Worm (Caenorhabditis elegans) whole organism, L2 larva: ENCODE results near the gene vps-16.

ENCODE experiments used
- F13H6.1 ChIP-seq: sonication (generic microtip); optimal IDR thresholded peaks from 2 replicates; lab custom pipeline; 2016; ENCODE audit warnings: missing genetic modification characterization, missing compliant biosample characterization
- R02D3.7 ChIP-seq: fragments of 150-350 bp; optimal IDR thresholded peaks from 2 replicates; lab custom pipeline; 2014; ENCODE audit warnings: missing biosample characterization, missing genetic modification characterization
- Y55F3AM.14 ChIP-seq: fragments of 200-800 bp; sonication (Bioruptor generic); optimal IDR thresholded peaks from 2 replicates; lab custom pipeline; 2018; ENCODE audit warnings: mild to moderate bottlenecking, missing genetic modification characterization, missing compliant biosample characterization
- ZK546.5 ChIP-seq: sonication (generic microtip); optimal IDR thresholded peaks from 2 replicates; lab custom pipeline; 2017; ENCODE audit warnings: missing biosample characterization, missing genetic modification characterization
- alr-1 ChIP-seq: fragments of 150-350 bp; optimal IDR thresholded peaks from 2 replicates; lab custom pipeline; 2014; ENCODE audit warnings: missing biosample characterization, missing genetic modification characterization
- aly-2 ChIP-seq: fragments of 150-350 bp; optimal IDR thresholded peaks from 2 replicates; lab custom pipeline; 2014; ENCODE audit warnings: missing biosample characterization, missing genetic modification characterization
- ama-1 ChIP-seq: fragments of 150-350 bp; optimal IDR thresholded peaks from 2 replicates; lab custom pipeline; 2018; ENCODE audit warnings: inconsistent platforms
- blmp-1 ChIP-seq: sonication (generic microtip); optimal IDR thresholded peaks from 2 replicates; lab custom pipeline; 2017; ENCODE audit warnings: missing genetic modification characterization, mild to moderate bottlenecking, missing compliant biosample characterization, antibody characterized with exemption, moderate library complexity; ENCODE audit not compliant: insufficient read depth
- ceh-82 ChIP-seq: fragments of 150-350 bp; optimal IDR thresholded peaks from 2 replicates; lab custom pipeline; 2014; ENCODE audit warnings: missing biosample characterization, missing genetic modification characterization
- crh-2 ChIP-seq: sonication (generic microtip); optimal IDR thresholded peaks from 2 replicates; lab custom pipeline; 2017; ENCODE audit warnings: missing biosample characterization, missing genetic modification characterization
- dmd-4 ChIP-seq: sonication (generic microtip); optimal IDR thresholded peaks from 2 replicates; lab custom pipeline; 2017; ENCODE audit warnings: missing biosample characterization, missing genetic modification characterization
- egl-27 ChIP-seq: sonication (generic microtip); optimal IDR thresholded peaks from 3 replicates; lab custom pipeline; 2017; ENCODE audit warnings: missing biosample characterization, missing genetic modification reagents, missing genetic modification characterization
- elt-1 ChIP-seq: fragments of 150-350 bp; optimal IDR thresholded peaks from 2 replicates; lab custom pipeline; 2014; ENCODE audit warnings: missing biosample characterization, missing genetic modification characterization
- fos-1 ChIP-seq: fragments of 150-350 bp; optimal IDR thresholded peaks from 2 replicates; lab custom pipeline; 2014; ENCODE audit warnings: missing biosample characterization, missing genetic modification characterization
- gmeb-1 ChIP-seq: fragments of 150-350 bp; optimal IDR thresholded peaks from 2 replicates; lab custom pipeline; 2014; ENCODE audit warnings: missing biosample characterization, missing genetic modification characterization
- lin-13 ChIP-seq: fragments of 150-350 bp; optimal IDR thresholded peaks from 2 replicates; lab custom pipeline; 2014; ENCODE audit warnings: missing biosample characterization, missing genetic modification reagents, missing genetic modification characterization
- lin-39 ChIP-seq: fragments of 150-350 bp; optimal IDR thresholded peaks from 2 replicates; lab custom pipeline; 2014; ENCODE audit warnings: missing biosample characterization, missing genetic modification reagents, missing genetic modification characterization
- lsy-2 ChIP-seq, 2 experiments: fragments of 150-350 bp in 1 of 2; sonication (generic microtip) in 1 of 2; optimal IDR thresholded peaks; 2 replicates each; lab custom pipeline; 2014 to 2017; ENCODE audit warnings: missing biosample characterization in 2 of 2, missing genetic modification characterization in 2 of 2
- mbf-1 ChIP-seq: sonication (generic microtip); optimal IDR thresholded peaks from 2 replicates; lab custom pipeline; 2017; ENCODE audit warnings: missing biosample characterization, missing genetic modification characterization
- mdl-1 ChIP-seq, 2 experiments: fragments of 150-350 bp in 1 of 2; sonication (generic microtip) in 1 of 2; optimal IDR thresholded peaks; 2 replicates each; lab custom pipeline; 2017; ENCODE audit warnings: missing biosample characterization in 2 of 2, missing genetic modification characterization in 2 of 2
- nhr-10 ChIP-seq: sonication (generic microtip); optimal IDR thresholded peaks from 2 replicates; lab custom pipeline; 2017; ENCODE audit warnings: missing biosample characterization, missing genetic modification characterization
- nhr-11 ChIP-seq: fragments of 150-350 bp; optimal IDR thresholded peaks from 2 replicates; lab custom pipeline; 2014; ENCODE audit warnings: missing biosample characterization, missing genetic modification characterization
- nhr-21 ChIP-seq: fragments of 150-350 bp; optimal IDR thresholded peaks from 2 replicates; lab custom pipeline; 2014; ENCODE audit warnings: missing biosample characterization, missing genetic modification characterization
- nhr-23 ChIP-seq: fragments of 150-350 bp; optimal IDR thresholded peaks from 2 replicates; lab custom pipeline; 2014; ENCODE audit warnings: missing biosample characterization, missing genetic modification reagents, missing genetic modification characterization
- nhr-237 ChIP-seq: fragments of 150-350 bp; optimal IDR thresholded peaks from 2 replicates; lab custom pipeline; 2014; ENCODE audit warnings: missing biosample characterization, missing genetic modification characterization
- nhr-25 ChIP-seq: fragments of 150-350 bp; sonication (generic microtip); optimal IDR thresholded peaks from 3 replicates; lab custom pipeline; 2014; ENCODE audit warnings: missing biosample characterization, missing genetic modification characterization
- nhr-6 ChIP-seq: fragments of 150-350 bp; optimal IDR thresholded peaks from 2 replicates; lab custom pipeline; 2014; ENCODE audit warnings: missing biosample characterization, missing genetic modification characterization
- nhr-77 ChIP-seq: fragments of 150-350 bp; optimal IDR thresholded peaks from 2 replicates; lab custom pipeline; 2014; ENCODE audit warnings: missing biosample characterization, missing genetic modification characterization
- peb-1 ChIP-seq: fragments of 150-350 bp; optimal IDR thresholded peaks from 2 replicates; lab custom pipeline; 2014; ENCODE audit warnings: missing biosample characterization, missing genetic modification characterization
- sem-4 ChIP-seq: fragments of 150-350 bp; optimal IDR thresholded peaks from 2 replicates; lab custom pipeline; 2014; ENCODE audit warnings: missing biosample characterization, missing genetic modification reagents, missing genetic modification characterization
- skn-1 ChIP-seq: sonication (generic microtip); optimal IDR thresholded peaks from 2 replicates; lab custom pipeline; 2017; ENCODE audit warnings: missing biosample characterization, missing genetic modification characterization
- sma-3 ChIP-seq: sonication (generic microtip); optimal IDR thresholded peaks from 2 replicates; lab custom pipeline; 2016; ENCODE audit warnings: missing genetic modification reagents, missing genetic modification characterization, missing compliant biosample characterization
- sma-9 ChIP-seq, 2 experiments: fragments of 150-350 bp in 1 of 2; sonication (generic microtip) in 1 of 2; optimal IDR thresholded peaks; 2 replicates each; lab custom pipeline; 2014 to 2016; ENCODE audit warnings: missing genetic modification characterization in 2 of 2, mild to moderate bottlenecking in 1 of 2, missing biosample characterization in 1 of 2, missing compliant biosample characterization in 1 of 2, missing genetic modification reagents in 1 of 2, moderate library complexity in 1 of 2
- snpc-4 ChIP-seq: fragments of 150-350 bp; optimal IDR thresholded peaks from 2 replicates; lab custom pipeline; 2014; ENCODE audit warnings: missing biosample characterization, missing genetic modification characterization
- unc-39 ChIP-seq: fragments of 150-350 bp; optimal IDR thresholded peaks from 2 replicates; lab custom pipeline; 2014; ENCODE audit warnings: missing biosample characterization, missing genetic modification characterization
- unc-55 ChIP-seq: fragments of 150-350 bp; sonication (generic microtip); optimal IDR thresholded peaks from 3 replicates; lab custom pipeline; 2014; ENCODE audit warnings: missing biosample characterization, missing genetic modification reagents, missing genetic modification characterization
- unc-62 ChIP-seq: fragments of 150-350 bp; optimal IDR thresholded peaks from 2 replicates; lab custom pipeline; 2014; ENCODE audit warnings: missing biosample characterization, missing genetic modification reagents, missing genetic modification characterization
- zag-1 ChIP-seq: fragments of 150-350 bp; optimal IDR thresholded peaks from 2 replicates; lab custom pipeline; 2014; ENCODE audit warnings: missing biosample characterization, missing genetic modification characterization
- ztf-1 ChIP-seq: fragments of 200-800 bp; sonication (Bioruptor generic); conservative IDR thresholded peaks from 2 replicates; pipeline ENCODE4 v1.3.6; 2022; ENCODE audit warnings: missing genetic modification characterization, missing compliant biosample characterization
- ztf-11 ChIP-seq: sonication (generic microtip); optimal IDR thresholded peaks from 2 replicates; lab custom pipeline; 2017; ENCODE audit warnings: missing biosample characterization, missing genetic modification characterization
- ztf-4 ChIP-seq: fragments of 150-350 bp; optimal IDR thresholded peaks from 2 replicates; lab custom pipeline; 2014; ENCODE audit warnings: missing biosample characterization, missing genetic modification characterization

The vps-16 gene

DNA sequence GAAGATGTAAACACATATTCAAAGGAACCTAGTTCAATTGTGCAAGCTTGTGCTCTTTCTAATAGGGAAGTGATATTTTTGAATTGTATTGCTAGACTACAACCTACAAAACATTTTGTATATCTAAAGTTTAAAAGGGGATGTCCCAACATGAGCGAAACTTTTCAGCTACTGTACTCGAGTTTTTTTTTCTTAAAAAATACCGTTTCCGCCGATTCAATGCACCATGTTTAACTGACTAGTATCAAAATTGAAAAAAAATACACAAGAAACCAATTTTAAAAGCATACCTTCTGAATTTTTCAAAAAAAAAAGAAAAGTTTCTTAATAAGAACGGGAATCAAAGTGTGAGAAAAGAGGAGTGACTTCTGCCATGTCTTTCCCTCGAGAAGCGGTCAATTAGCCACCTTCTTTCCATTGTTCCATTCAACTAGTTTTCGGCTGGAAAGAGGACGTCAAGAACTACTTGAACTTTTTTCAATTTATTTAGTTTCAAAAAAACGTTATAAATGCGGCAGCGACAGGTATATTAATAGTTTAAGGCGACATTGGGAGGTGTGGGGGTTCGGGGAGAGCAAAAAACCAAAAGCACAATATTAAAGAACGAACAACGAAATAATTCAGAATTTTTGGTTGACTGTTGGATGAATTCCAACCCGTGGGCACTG is 17.6 kb upstream of the vps-16 start, which contains the start of gene nas-4:
nas-4 (minus strand) TSS at position 351 of the 668 bp plus-strand sequence.
- TF ChIP-seq fos-1, result no peak
- TF ChIP-seq R02D3.7 (tag; lab: Kevin White, UChicago), result no peak
- peak; percentile 7 for TF ChIP-seq unc-55 (GFP tag; lab: Kevin White, UChicago)
- TF ChIP-seq nhr-21 (tag; lab: Kevin White, UChicago), result peak; percentile 17
- TF ChIP-seq lin-13, result peak; percentile 42
- TF ChIP-seq lsy-2 (tag; optimal IDR thresholded peaks at IDR 0.05; lab: Kevin White, UChicago), result peak in 1 of 2 experiments; percentile 9
- TF ChIP-seq nhr-25, result peak; percentile 27
- TF ChIP-seq nhr-10, result no peak
- peak; percentile 14 for TF ChIP-seq nhr-6
- no peak for TF ChIP-seq ztf-11 (tag; lab: Kevin White, UChicago)
- TF ChIP-seq zag-1 (tag; lab: Kevin White, UChicago), result no peak
- TF ChIP-seq crh-2 (tag; lab: Kevin White, UChicago), result peak; percentile 36
- TF ChIP-seq sma-9 (GFP tag; optimal IDR thresholded peaks at IDR 0.05; lab: Kevin White, UChicago), result no peak
- TF ChIP-seq sma-9 (tag; optimal IDR thresholded peaks at IDR 0.05; lab: Kevin White, UChicago), result no peak
- TF ChIP-seq F13H6.1 (tag; lab: Kevin White, UChicago), result no peak
- peak; percentile 46 for TF ChIP-seq sma-3 (GFP tag; lab: Kevin White, UChicago)
- TF ChIP-seq lin-39 (tag; lab: Kevin White, UChicago), result no peak
- no peak for TF ChIP-seq ceh-82
- peak; percentile 69 for TF ChIP-seq ztf-4 (tag; lab: Kevin White, UChicago)
- TF ChIP-seq ama-1, result peak; percentile 69
- TF ChIP-seq blmp-1 (tag; lab: Kevin White, UChicago), result peak; percentile 3
- TF ChIP-seq egl-27 (tag; lab: Kevin White, UChicago), result no peak
- TF ChIP-seq gmeb-1, result no peak
- TF ChIP-seq Y55F3AM.14, result peak; percentile 35

DNA sequence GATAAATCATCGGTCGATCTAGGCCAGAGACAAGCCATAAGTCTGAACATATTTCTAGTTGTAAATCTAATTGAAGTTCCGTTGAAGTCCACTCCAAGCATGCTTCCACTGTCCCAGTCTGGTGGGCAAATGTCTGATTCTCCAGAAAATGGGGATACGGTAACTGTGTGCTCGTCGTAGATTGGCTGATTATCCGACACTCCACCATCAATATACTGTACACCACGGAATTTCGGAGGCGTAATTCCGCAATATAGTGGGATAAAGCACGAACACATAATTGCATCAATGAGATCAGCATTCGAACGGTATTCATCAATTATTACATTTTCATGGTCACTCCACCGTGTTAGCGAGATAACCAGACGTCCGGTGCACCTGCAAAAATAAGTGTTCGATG is 14.8 kb upstream of the vps-16 start:
- TF ChIP-seq nhr-23 (no peak), unc-39 (tag; lab: Kevin White, UChicago) (no peak), nhr-11 (tag; lab: Kevin White, UChicago) (no peak), peb-1 (tag; lab: Kevin White, UChicago) (no peak), nhr-21 (tag; lab: Kevin White, UChicago) (no peak), unc-55 (GFP tag; lab: Kevin White, UChicago) (no peak), nhr-237 (no peak), sma-3 (GFP tag; lab: Kevin White, UChicago) (no peak), ztf-1 (GFP tag; lab: Robert Waterston, UW) (no peak), elt-1 (tag; lab: Kevin White, UChicago) (no peak), Y55F3AM.14 (no peak), nhr-25 (no peak), blmp-1 (tag; lab: Kevin White, UChicago) (no peak)

DNA sequence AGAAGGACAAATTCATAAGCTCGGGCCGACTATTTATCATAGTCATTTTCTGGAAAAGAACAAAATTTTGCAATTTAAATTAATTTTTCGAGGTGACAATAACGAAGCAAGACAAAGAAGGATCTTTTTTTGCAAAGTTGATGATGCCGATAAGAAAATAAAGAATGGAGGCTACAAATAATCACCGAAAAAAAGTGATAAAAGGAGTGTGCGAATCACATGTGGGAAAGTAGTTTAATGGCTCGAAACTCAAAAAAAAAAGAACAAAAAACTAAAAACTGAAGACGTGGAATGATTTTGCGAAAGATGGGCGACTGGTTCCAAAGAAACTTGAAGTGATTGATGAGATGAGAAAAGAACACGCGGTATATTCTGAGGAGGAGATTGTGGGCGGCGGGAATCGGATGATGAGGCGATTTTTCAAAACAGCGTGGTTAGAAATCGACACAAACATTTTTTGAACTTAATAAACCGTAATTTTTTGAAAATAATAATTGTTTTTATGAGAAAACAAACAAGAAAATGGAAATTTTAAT is 13.6 kb upstream of the vps-16 start, which contains the start of gene atgl-1:
atgl-1 (minus strand) TSS at position 51 of the 536 bp plus-strand sequence.
- TF ChIP-seq fos-1, result peak; percentile 17
- peak; percentile 48 for TF ChIP-seq ama-1
- peak; percentile 11 for TF ChIP-seq nhr-21 (tag; lab: Kevin White, UChicago)
- peak; percentile 4 for TF ChIP-seq crh-2 (tag; lab: Kevin White, UChicago)
- TF ChIP-seq nhr-23, result no peak
- peak in 1 of 2 experiments; percentile 19 for TF ChIP-seq mdl-1 (tag; optimal IDR thresholded peaks at IDR 0.05; lab: Kevin White, UChicago)
- TF ChIP-seq ZK546.5 (tag; lab: Kevin White, UChicago), result no peak
- peak; percentile 24 for TF ChIP-seq nhr-25

ce11 chrIII:6420201-6420600 is 12.8 kb upstream of the vps-16 start:
- TF ChIP-seq aly-2 (no peak), unc-39 (tag; lab: Kevin White, UChicago) (no peak), dmd-4 (tag; lab: Kevin White, UChicago) (no peak), ztf-11 (tag; lab: Kevin White, UChicago) (no peak), lin-39 (tag; lab: Kevin White, UChicago) (no peak), nhr-25 (peak; percentile 18), crh-2 (tag; lab: Kevin White, UChicago) (peak; percentile 26), ama-1 (no peak), ceh-82 (no peak), nhr-6 (no peak), mbf-1 (tag; lab: Kevin White, UChicago) (no peak), F13H6.1 (tag; lab: Kevin White, UChicago) (no peak), egl-27 (tag; lab: Kevin White, UChicago) (no peak), unc-62 (GFP tag; lab: Kevin White, UChicago) (no peak), fos-1 (peak; percentile 2), alr-1 (tag; lab: Kevin White, UChicago) (no peak), blmp-1 (tag; lab: Kevin White, UChicago) (no peak), nhr-10 (no peak), peb-1 (tag; lab: Kevin White, UChicago) (no peak), R02D3.7 (tag; lab: Kevin White, UChicago) (no peak), lin-13 (no peak), ztf-4 (tag; lab: Kevin White, UChicago) (no peak), lsy-2 (tag; optimal IDR thresholded peaks at IDR 0.05; lab: Kevin White, UChicago) (no peak), nhr-23 (no peak), nhr-21 (tag; lab: Kevin White, UChicago) (no peak), skn-1 (tag; lab: Kevin White, UChicago) (no peak), nhr-237 (no peak), snpc-4 (tag; lab: Kevin White, UChicago) (no peak), nhr-11 (tag; lab: Kevin White, UChicago) (no peak), elt-1 (tag; lab: Kevin White, UChicago) (no peak), nhr-77 (tag; lab: Kevin White, UChicago) (no peak), sem-4 (tag; lab: Kevin White, UChicago) (no peak)
